Worm (Caenorhabditis elegans) whole organism, young adult: ENCODE data around the gene srlf-16.

ENCODE experiments used
- F49E8.2 ChIP-seq: sonication (generic microtip); optimal IDR thresholded peaks from 3 replicates; lab custom pipeline; 2017; ENCODE audit warnings: missing genetic modification characterization, mild to moderate bottlenecking, missing compliant biosample characterization, antibody characterized with exemption, moderate library complexity; ENCODE audit not compliant: insufficient read depth
- F57A8.1 ChIP-seq: fragments of 200-800 bp; sonication (Bioruptor generic); optimal IDR thresholded peaks from 2 replicates; lab custom pipeline; 2018; ENCODE audit warnings: mild to moderate bottlenecking, missing genetic modification characterization, moderate library complexity, missing compliant biosample characterization
- F57C9.4 ChIP-seq: sonication (generic microtip); optimal IDR thresholded peaks from 2 replicates; lab custom pipeline; 2017; ENCODE audit warnings: mild to moderate bottlenecking, missing genetic modification characterization, missing compliant biosample characterization
- T26A5.8 ChIP-seq: sonication (generic microtip); optimal IDR thresholded peaks from 2 replicates; lab custom pipeline; 2016; ENCODE audit warnings: missing genetic modification characterization, missing compliant biosample characterization
- Y53F4B.3 ChIP-seq: fragments of 200-800 bp; sonication (Bioruptor generic); IDR thresholded peaks from 2 replicates; pipeline ENCODE4 v1.3.6; 2022; ENCODE audit warnings: missing genetic modification reagents, missing genetic modification characterization, missing compliant biosample characterization
- Y95B8A.8 ChIP-seq: fragments of 200-800 bp; sonication (Bioruptor generic); IDR thresholded peaks from 2 replicates; pipeline ENCODE4 v1.3.6; 2022; ENCODE audit warnings: missing genetic modification reagents, missing genetic modification characterization, missing compliant biosample characterization
- ZK185.1 ChIP-seq: sonication (generic microtip); optimal IDR thresholded peaks from 2 replicates; lab custom pipeline; 2016; ENCODE audit warnings: mild to moderate bottlenecking, missing genetic modification characterization, missing compliant biosample characterization; ENCODE audit not compliant: poor library complexity, severe bottlenecking
- athp-1 ChIP-seq: sonication (generic microtip); optimal IDR thresholded peaks from 2 replicates; lab custom pipeline; 2017; ENCODE audit warnings: mild to moderate bottlenecking, missing genetic modification characterization, missing compliant biosample characterization
- attf-5 ChIP-seq: fragments of 200-800 bp; sonication (Bioruptor generic); optimal IDR thresholded peaks from 2 replicates; lab custom pipeline; 2018; ENCODE audit warnings: mild to moderate bottlenecking, missing genetic modification characterization, missing compliant biosample characterization
- attf-6 ChIP-seq: fragments of 200-800 bp; sonication (Bioruptor generic); IDR thresholded peaks from 2 replicates; pipeline ENCODE4 v1.3.6; 2022; ENCODE audit warnings: missing genetic modification reagents, missing genetic modification characterization, missing compliant biosample characterization
- ceh-58 ChIP-seq: fragments of 200-800 bp; sonication (Bioruptor generic); IDR thresholded peaks from 2 replicates; pipeline ENCODE4 v1.3.6; 2022; ENCODE audit warnings: missing genetic modification characterization, missing compliant biosample characterization
- ceh-79 ChIP-seq: sonication (generic microtip); optimal IDR thresholded peaks from 2 replicates; lab custom pipeline; 2017; ENCODE audit warnings: mild to moderate bottlenecking, missing genetic modification characterization, missing compliant biosample characterization
- die-1 ChIP-seq: sonication (generic microtip); optimal IDR thresholded peaks from 2 replicates; lab custom pipeline; 2016; ENCODE audit warnings: missing genotype, mild to moderate bottlenecking, missing genetic modification characterization, missing compliant biosample characterization
- dox-1 ChIP-seq: fragments of 200-800 bp; sonication (Bioruptor generic); IDR thresholded peaks from 2 replicates; pipeline ENCODE4 v1.3.6; 2022; ENCODE audit warnings: missing genetic modification reagents, missing genetic modification characterization, missing compliant biosample characterization
- dpff-1 ChIP-seq: sonication (generic microtip); optimal IDR thresholded peaks from 2 replicates; lab custom pipeline; 2017; ENCODE audit warnings: mild to moderate bottlenecking, missing genetic modification characterization, missing compliant biosample characterization
- ekl-4 ChIP-seq: fragments of 200-800 bp; sonication (Bioruptor generic); IDR thresholded peaks from 2 replicates; pipeline ENCODE4 v1.3.6; 2022; ENCODE audit warnings: missing genetic modification reagents, missing genetic modification characterization, missing compliant biosample characterization
- ets-4 ChIP-seq: fragments of 200-800 bp; sonication (Bioruptor generic); optimal IDR thresholded peaks from 2 replicates; lab custom pipeline; 2018; ENCODE audit warnings: mild to moderate bottlenecking, missing genetic modification characterization, missing compliant biosample characterization
- gei-17 ChIP-seq: fragments of 200-800 bp; sonication (Bioruptor generic); optimal IDR thresholded peaks from 2 replicates; lab custom pipeline; 2018; ENCODE audit warnings: mild to moderate bottlenecking, missing genetic modification characterization, missing compliant biosample characterization
- hlh-26 ChIP-seq: fragments of 200-800 bp; sonication (Bioruptor generic); conservative IDR thresholded peaks from 2 replicates; pipeline ENCODE4 v1.3.6; 2022; ENCODE audit warnings: missing genetic modification reagents, missing genetic modification characterization, missing compliant biosample characterization
- lsl-1 ChIP-seq: fragments of 200-800 bp; sonication (Bioruptor generic); optimal IDR thresholded peaks from 2 replicates; lab custom pipeline; 2018; ENCODE audit warnings: mild to moderate bottlenecking, missing genetic modification characterization, moderate library complexity, missing compliant biosample characterization
- lsy-27 ChIP-seq: sonication (generic microtip); optimal IDR thresholded peaks from 2 replicates; lab custom pipeline; 2017; ENCODE audit warnings: missing genetic modification characterization, mild to moderate bottlenecking, missing compliant biosample characterization, antibody characterized with exemption, missing genotype, borderline replicate concordance; ENCODE audit not compliant: insufficient read depth
- madf-3 ChIP-seq: fragments of 200-800 bp; sonication (Bioruptor generic); IDR thresholded peaks from 2 replicates; pipeline ENCODE4 v1.3.6; 2022; ENCODE audit warnings: missing genetic modification reagents, missing genetic modification characterization, missing compliant biosample characterization
- madf-6 ChIP-seq: fragments of 200-800 bp; sonication (Bioruptor generic); IDR thresholded peaks from 2 replicates; pipeline ENCODE4 v1.3.6; 2022; ENCODE audit warnings: missing genetic modification reagents, missing genetic modification characterization, missing compliant biosample characterization
- mel-28 ChIP-seq: sonication (generic microtip); optimal IDR thresholded peaks from 2 replicates; lab custom pipeline; 2016; ENCODE audit warnings: borderline replicate concordance, mild to moderate bottlenecking, missing genetic modification characterization, missing compliant biosample characterization
- mes-4 ChIP-seq: sonication (generic microtip); optimal IDR thresholded peaks from 2 replicates; lab custom pipeline; 2016; ENCODE audit warnings: missing genotype, missing genetic modification characterization, missing compliant biosample characterization
- mxl-1 ChIP-seq: sonication (generic microtip); optimal IDR thresholded peaks from 2 replicates; lab custom pipeline; 2016; ENCODE audit warnings: missing genetic modification characterization, missing compliant biosample characterization
- nfya-1 ChIP-seq: sonication (generic microtip); optimal IDR thresholded peaks from 2 replicates; lab custom pipeline; 2017; ENCODE audit warnings: antibody characterized with exemption, missing compliant biosample characterization, missing genetic modification characterization, borderline replicate concordance; ENCODE audit not compliant: insufficient read depth
- pha-4 ChIP-seq: fragments of 150-350 bp; sonication (generic microtip); optimal IDR thresholded peaks from 2 replicates; lab custom pipeline; 2014; ENCODE audit warnings: missing biosample characterization, missing genetic modification reagents, missing genetic modification characterization
- sptf-2 ChIP-seq: fragments of 200-800 bp; sonication (Bioruptor generic); optimal IDR thresholded peaks from 2 replicates; lab custom pipeline; 2018; ENCODE audit warnings: mild to moderate bottlenecking, missing genetic modification characterization, missing compliant biosample characterization
- unc-62 ChIP-seq: fragments of 150-350 bp; optimal IDR thresholded peaks from 2 replicates; lab custom pipeline; 2014; ENCODE audit warnings: missing biosample characterization, missing genetic modification reagents, missing genetic modification characterization
- zim-3 ChIP-seq: sonication (generic microtip); optimal IDR thresholded peaks from 2 replicates; lab custom pipeline; 2017; ENCODE audit warnings: mild to moderate bottlenecking, missing genetic modification characterization, moderate library complexity, missing compliant biosample characterization
- ztf-22 ChIP-seq: fragments of 200-800 bp; sonication (Bioruptor generic); optimal IDR thresholded peaks from 2 replicates; lab custom pipeline; 2018; ENCODE audit warnings: mild to moderate bottlenecking, missing genetic modification characterization, moderate library complexity, missing compliant biosample characterization
- ztf-25 ChIP-seq: fragments of 200-800 bp; sonication (Bioruptor generic); IDR thresholded peaks from 2 replicates; pipeline ENCODE4 v1.3.6; 2022; ENCODE audit warnings: missing genetic modification reagents, missing genetic modification characterization, missing compliant biosample characterization
- ztf-26 ChIP-seq: sonication (generic microtip); optimal IDR thresholded peaks from 2 replicates; lab custom pipeline; 2017; ENCODE audit warnings: missing genetic modification characterization, missing compliant biosample characterization
- ztf-3 ChIP-seq: fragments of 200-800 bp; sonication (Bioruptor generic); optimal IDR thresholded peaks from 2 replicates; lab custom pipeline; 2018; ENCODE audit warnings: mild to moderate bottlenecking, missing genetic modification characterization, missing compliant biosample characterization

srlf-16 gene

DNA sequence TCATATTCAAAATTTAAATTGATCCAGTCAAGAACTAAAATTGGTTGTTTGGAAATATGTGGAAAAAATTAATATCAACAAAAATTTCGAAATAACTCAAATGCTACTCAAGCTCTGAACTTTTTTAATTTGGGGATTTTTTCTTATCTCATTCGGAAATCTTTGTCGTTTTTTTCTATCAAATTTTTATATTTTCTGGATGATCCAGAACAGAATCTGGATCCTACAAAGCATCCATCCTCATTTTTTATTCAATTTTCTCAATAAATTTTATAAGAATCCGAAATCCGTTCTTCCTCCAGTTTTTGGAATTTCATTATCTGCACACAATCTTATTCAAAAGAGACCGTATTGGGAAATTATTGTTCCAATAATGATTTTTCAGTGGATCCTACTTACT is 16.3 kb downstream of the srlf-16 start, which contains the start of gene D1014.6:
TSS of gene D1014.6 (plus strand) at position 301 of the 400 bp plus-strand sequence.
- TF ChIP-seq ekl-4 (GFP tag; lab: Robert Waterston, UW) (no peak), athp-1 (no peak), lsl-1 (GFP tag; lab: Kevin White, UChicago) (no peak), die-1 (tag; lab: Kevin White, UChicago) (no peak), F49E8.2 (tag; lab: Kevin White, UChicago) (no peak), pha-4 (tag; lab: Kevin White, UChicago) (no peak), unc-62 (GFP tag; lab: Kevin White, UChicago) (no peak), dox-1 (no peak), ztf-25 (no peak), ztf-22 (GFP tag; lab: Kevin White, UChicago) (no peak), mel-28 (tag; lab: Kevin White, UChicago) (no peak), gei-17 (GFP tag; lab: Kevin White, UChicago) (no peak), mes-4 (tag; lab: Kevin White, UChicago) (no peak), T26A5.8 (tag; lab: Kevin White, UChicago) (no peak), hlh-26 (GFP tag; lab: Robert Waterston, UW) (no peak), ceh-58 (GFP tag; lab: Robert Waterston, UW) (no peak), lsy-27 (tag; lab: Kevin White, UChicago) (no peak), ztf-26 (no peak), madf-6 (no peak)

DNA sequence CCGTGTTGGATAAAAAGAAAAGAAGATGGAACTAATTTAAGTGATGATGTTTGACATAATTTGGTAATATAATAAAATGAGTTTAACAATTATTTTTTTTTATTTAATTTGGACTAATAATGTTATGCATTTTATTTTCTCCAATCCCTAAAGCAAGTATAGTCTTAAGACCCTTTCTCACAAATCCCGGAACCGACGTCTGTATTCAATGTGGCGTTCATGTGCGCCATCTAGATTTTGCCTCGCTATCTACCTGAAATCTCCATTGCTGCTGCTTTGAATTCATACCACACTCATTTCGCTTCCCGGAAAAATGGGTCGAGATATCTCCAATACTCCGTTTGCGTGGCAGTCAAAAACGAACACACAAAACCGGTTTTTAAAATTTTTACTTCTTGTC is 18.8 kb downstream of the srlf-16 start, which contains the start of gene D1014.5:
TSS of gene D1014.5 (plus strand) at position 301 of the 400 bp plus-strand sequence.
- no peak for TF ChIP-seq pha-4 (tag; lab: Kevin White, UChicago)
- no peak for TF ChIP-seq gei-17 (GFP tag; lab: Kevin White, UChicago)
- TF ChIP-seq Y95B8A.8 (GFP tag; lab: Robert Waterston, UW) = no peak

DNA sequence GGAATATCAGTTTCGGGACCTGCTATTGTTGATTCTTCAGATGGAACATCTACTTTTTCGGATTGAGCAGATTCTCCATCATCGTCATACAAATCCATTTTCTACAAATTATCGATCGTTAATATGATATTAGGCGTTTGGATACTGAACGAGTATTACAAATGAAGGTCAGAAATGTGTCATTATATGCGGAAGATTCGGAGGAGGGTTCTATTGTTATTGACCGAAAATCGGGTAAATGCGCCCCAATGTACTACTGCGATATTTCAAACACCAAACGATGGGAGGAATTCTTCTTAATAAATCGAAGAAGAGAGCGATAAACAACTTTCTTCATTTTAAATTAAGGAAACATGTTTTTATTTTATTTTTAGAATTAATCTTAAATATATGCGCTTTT is 24.7 kb downstream of the srlf-16 start, which contains the start of gene spr-1:
TSS of gene spr-1 (minus strand) at position 101 of the 400 bp plus-strand sequence.
- no peak for TF ChIP-seq ets-4 (GFP tag; lab: Kevin White, UChicago)
- no peak for TF ChIP-seq F57A8.1 (GFP tag; lab: Kevin White, UChicago)
- no peak for TF ChIP-seq mxl-1 (tag; lab: Kevin White, UChicago)
- no peak for TF ChIP-seq unc-62 (GFP tag; lab: Kevin White, UChicago)
- no peak for TF ChIP-seq zim-3 (tag; lab: Kevin White, UChicago)
- TF ChIP-seq attf-5 (GFP tag; lab: Kevin White, UChicago) = no peak
- no peak for TF ChIP-seq ceh-79 (tag; lab: Kevin White, UChicago)
- TF ChIP-seq ztf-3 (GFP tag; lab: Kevin White, UChicago) = no peak
- no peak for TF ChIP-seq madf-3 (GFP tag; lab: Robert Waterston, UW)
- TF ChIP-seq ZK185.1 (tag; lab: Kevin White, UChicago) = no peak
- no peak for TF ChIP-seq Y53F4B.3 (GFP tag; lab: Robert Waterston, UW)
- no peak for TF ChIP-seq dpff-1 (tag; lab: Kevin White, UChicago)
- TF ChIP-seq F57C9.4 (tag; lab: Kevin White, UChicago) = no peak
- TF ChIP-seq sptf-2 (GFP tag; lab: Kevin White, UChicago) = no peak
- no peak for TF ChIP-seq madf-6
- no peak for TF ChIP-seq attf-6 (GFP tag; lab: Robert Waterston, UW)
- no peak for TF ChIP-seq ceh-58 (GFP tag; lab: Robert Waterston, UW)
- no peak for TF ChIP-seq Y95B8A.8 (GFP tag; lab: Robert Waterston, UW)
- TF ChIP-seq nfya-1 (tag; lab: Kevin White, UChicago) = no peak
